Fruit fly (Drosophila melanogaster) whole organism, embryonic: Measurements from ENCODE around the gene CG14915.

Experiments used
- CG2202 ChIP-seq: fragments of 200-800 bp; sonication (Bioruptor generic); optimal IDR thresholded peaks from 2 replicates; lab custom pipeline; 2018; ENCODE audit warnings: missing biosample characterization, mild to moderate bottlenecking, missing genetic modification characterization
- CG3847 ChIP-seq: fragments of 200-800 bp; sonication (Bioruptor generic); IDR thresholded peaks from 2 replicates; pipeline ENCODE4 v1.3.6; 2022; ENCODE audit warnings: missing biosample characterization, missing genetic modification characterization
- CG7556 ChIP-seq: fragments of 200-800 bp; sonication (Bioruptor generic); optimal IDR thresholded peaks from 2 replicates; lab custom pipeline; 2017; ENCODE audit warnings: missing biosample characterization, mild to moderate bottlenecking, missing genetic modification characterization
- CG7839 ChIP-seq: fragments of 200-800 bp; sonication (Bioruptor generic); optimal IDR thresholded peaks from 3 replicates; lab custom pipeline; 2018; ENCODE audit warnings: missing biosample characterization, mild to moderate bottlenecking, missing genetic modification characterization, moderate library complexity
- Lhr ChIP-seq: fragments of 200-800 bp; sonication (Bioruptor generic); optimal IDR thresholded peaks from 3 replicates; lab custom pipeline; 2017; ENCODE audit warnings: mild to moderate bottlenecking, missing biosample characterization, missing genetic modification reagents, missing genetic modification characterization
- fd96Cb ChIP-seq: fragments of 200-800 bp; sonication (Bioruptor generic); optimal IDR thresholded peaks from 2 replicates; lab custom pipeline; 2018; ENCODE audit warnings: missing biosample characterization, mild to moderate bottlenecking, missing genetic modification characterization, moderate library complexity
- gem ChIP-seq: fragments of 200-800 bp; sonication (Bioruptor generic); optimal IDR thresholded peaks from 2 replicates; lab custom pipeline; 2019; ENCODE audit warnings: missing biosample characterization, mild to moderate bottlenecking, missing genetic modification characterization, moderate library complexity
- h ChIP-seq: fragments of >200 bp; optimal IDR thresholded peaks from 2 replicates; lab custom pipeline; 2017
- kni ChIP-seq: fragments of 200-800 bp; sonication (Bioruptor generic); optimal IDR thresholded peaks from 3 replicates; lab custom pipeline; 2017; ENCODE audit warnings: mild to moderate bottlenecking, missing biosample characterization, missing genetic modification reagents, missing genetic modification characterization
- mirr ChIP-seq: fragments of 200-800 bp; sonication (Bioruptor generic); optimal IDR thresholded peaks from 3 replicates; lab custom pipeline; 2018; ENCODE audit warnings: missing biosample characterization, mild to moderate bottlenecking, missing genetic modification characterization
- odd ChIP-seq: fragments of 200-800 bp; sonication (Bioruptor generic); optimal IDR thresholded peaks from 2 replicates; lab custom pipeline; 2017; ENCODE audit warnings: missing biosample characterization, mild to moderate bottlenecking, missing genetic modification characterization
- sens ChIP-seq: fragments of 200-800 bp; sonication (Bioruptor generic); peaks from one replicate; lab custom pipeline; 2016; ENCODE audit warnings: missing biosample characterization, missing genetic modification characterization
- vnd ChIP-seq: fragments of 200-800 bp; sonication (Bioruptor generic); IDR thresholded peaks from 3 replicates; pipeline ENCODE4 v1.3.6; 2022; ENCODE audit warnings: missing biosample characterization, missing genetic modification characterization; ENCODE audit not compliant: partially characterized antibody

DNA sequence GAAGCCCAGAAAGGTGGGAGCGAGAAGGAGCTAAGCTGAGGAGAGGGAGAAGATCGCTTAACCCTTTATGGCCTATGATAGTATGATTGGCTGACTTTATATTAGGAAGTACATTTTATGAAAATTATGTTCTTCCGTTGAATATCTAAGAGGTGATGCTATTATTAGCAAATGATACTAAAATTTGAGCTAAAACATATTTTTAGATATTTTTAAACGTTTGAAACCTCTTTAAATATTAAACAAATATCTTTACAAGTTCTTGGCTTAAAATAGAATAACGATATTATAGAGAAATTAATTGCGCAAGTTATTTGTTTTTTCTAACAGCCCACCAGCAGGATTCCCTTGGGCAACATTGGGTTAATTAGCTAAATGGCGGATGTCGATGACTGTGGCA lies 1.4 kb upstream of the CG14915 start:
- TF ChIP-seq vnd (GFP tag; lab: Robert Waterston, UW), result no peak
- no peak for TF ChIP-seq CG2202
- no peak for TF ChIP-seq sens (GFP tag; lab: Kevin White, UChicago)
- TF ChIP-seq kni, result no peak
- no peak for TF ChIP-seq CG3847 (GFP tag; lab: Robert Waterston, UW)
- TF ChIP-seq h (lab: Kevin White, UChicago), result no peak
- TF ChIP-seq fd96Cb (tag; lab: Kevin White, UChicago), result no peak
- TF ChIP-seq gem (tag; lab: Kevin White, UChicago), result no peak
- no peak for TF ChIP-seq CG7556 (GFP tag; lab: Kevin White, UChicago)
- no peak for TF ChIP-seq mirr (GFP tag; lab: Kevin White, UChicago)
- no peak for TF ChIP-seq CG7839 (tag; lab: Kevin White, UChicago)
- no peak for TF ChIP-seq odd
- TF ChIP-seq Lhr (GFP tag; lab: Kevin White, UChicago), result no peak
